Fruit fly (Drosophila melanogaster) Kc167 (cell line): ENCODE results near the gene CG31347.

Source experiments
- Myc ChIP-seq: fragments of >200 bp; optimal IDR thresholded peaks from 2 replicates; lab custom pipeline; 2017; ENCODE audit warnings: missing external identifiers
- Sin3A ChIP-seq: fragments of >200 bp; optimal IDR thresholded peaks from 2 replicates; lab custom pipeline; 2018; ENCODE audit warnings: missing external identifiers
- h ChIP-seq: fragments of >200 bp; optimal IDR thresholded peaks from 3 replicates; lab custom pipeline; 2018; ENCODE audit warnings: missing external identifiers
- insv ChIP-seq: fragments of >200 bp; optimal IDR thresholded peaks from 3 replicates; lab custom pipeline; 2018; ENCODE audit warnings: missing external identifiers
- psq ChIP-seq: fragments of >200 bp; optimal IDR thresholded peaks from 2 replicates; lab custom pipeline; 2017; ENCODE audit warnings: missing external identifiers
- ttk ChIP-seq: sonication (Bioruptor generic); optimal IDR thresholded peaks from 2 replicates; lab custom pipeline; 2017; ENCODE audit warnings: missing external identifiers

CG31347 gene

dm6 chr3R:12656946-12657566, 35.3 kb downstream of the CG31347 start:
- TF ChIP-seq Sin3A (no peak), ttk (lab: Kevin White, UChicago) (no peak), psq (lab: Kevin White, UChicago) (no peak), h (lab: Kevin White, UChicago) (no peak)

DNA sequence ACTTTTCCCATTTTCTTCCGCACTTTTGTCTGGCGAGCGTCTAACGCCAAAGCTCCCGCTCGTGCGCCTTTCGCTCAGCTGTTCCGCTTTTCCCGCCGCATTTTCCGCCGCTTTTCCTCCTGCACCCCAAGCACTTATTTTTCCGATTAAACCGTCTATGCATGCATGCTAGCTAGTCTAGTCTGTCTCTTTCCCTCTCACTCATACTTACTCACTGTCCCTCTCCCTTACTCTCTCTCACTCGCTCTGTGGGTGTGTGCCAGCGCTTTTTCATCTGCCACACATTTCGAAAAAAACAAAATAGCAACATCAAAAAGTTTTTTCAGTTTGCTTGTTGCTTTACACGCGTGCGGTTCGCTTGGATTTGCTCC, 38.2 kb downstream of the CG31347 start, which contains the start of gene CG6225:
Gene CG6225, plus strand, starts transcription at position 325 of the 371 bp plus-strand sequence.
- TF ChIP-seq psq (lab: Kevin White, UChicago) (no peak), Sin3A (no peak), h (lab: Kevin White, UChicago) (no peak), ttk (lab: Kevin White, UChicago) (no peak), insv (no peak), Myc (lab: Kevin White, UChicago) (no peak)

- no peak for TF ChIP-seq Myc (lab: Kevin White, UChicago)
- TF ChIP-seq h (lab: Kevin White, UChicago): no peak
- TF ChIP-seq Sin3A: no peak
- TF ChIP-seq psq (lab: Kevin White, UChicago): no peak
- TF ChIP-seq insv: no peak
- TF ChIP-seq ttk (lab: Kevin White, UChicago): no peak
Measured at dm6 chr3R:12653511-12654252, 38.7 kb downstream of the CG31347 start.

dm6 chr3R:12652736-12653135, 39.7 kb downstream of the CG31347 start:
- TF ChIP-seq Sin3A (no peak), ttk (lab: Kevin White, UChicago) (no peak), h (lab: Kevin White, UChicago) (no peak), insv (no peak), psq (lab: Kevin White, UChicago) (no peak), Myc (lab: Kevin White, UChicago) (no peak)

DNA sequence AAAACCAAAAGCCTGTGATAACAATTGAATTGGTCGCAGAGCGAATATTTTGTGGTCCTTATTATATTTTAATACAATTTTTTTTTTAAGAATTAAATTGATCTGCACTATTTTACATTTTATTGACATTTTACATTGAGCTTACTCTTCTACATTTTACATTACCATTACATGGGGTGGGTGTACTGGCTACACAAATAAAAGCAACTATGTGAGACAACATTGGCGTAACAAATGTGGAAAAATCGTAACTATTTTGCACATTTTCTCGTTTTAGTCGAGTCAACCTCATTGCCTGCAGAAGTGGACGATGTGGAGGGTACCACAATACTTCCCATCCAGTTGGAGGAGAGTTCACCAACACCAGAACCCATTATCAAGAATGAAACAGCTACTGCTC, 41.9 kb downstream of the CG31347 start:
- TF ChIP-seq h (lab: Kevin White, UChicago) (no peak), psq (lab: Kevin White, UChicago) (no peak), ttk (lab: Kevin White, UChicago) (no peak), Myc (lab: Kevin White, UChicago) (no peak), Sin3A (no peak), insv (no peak)

- TF ChIP-seq ttk (lab: Kevin White, UChicago) (no peak), h (lab: Kevin White, UChicago) (no peak), psq (lab: Kevin White, UChicago) (no peak)
Measured at dm6 chr3R:12649099-12650029, 43.0 kb downstream of the CG31347 start.

DNA sequence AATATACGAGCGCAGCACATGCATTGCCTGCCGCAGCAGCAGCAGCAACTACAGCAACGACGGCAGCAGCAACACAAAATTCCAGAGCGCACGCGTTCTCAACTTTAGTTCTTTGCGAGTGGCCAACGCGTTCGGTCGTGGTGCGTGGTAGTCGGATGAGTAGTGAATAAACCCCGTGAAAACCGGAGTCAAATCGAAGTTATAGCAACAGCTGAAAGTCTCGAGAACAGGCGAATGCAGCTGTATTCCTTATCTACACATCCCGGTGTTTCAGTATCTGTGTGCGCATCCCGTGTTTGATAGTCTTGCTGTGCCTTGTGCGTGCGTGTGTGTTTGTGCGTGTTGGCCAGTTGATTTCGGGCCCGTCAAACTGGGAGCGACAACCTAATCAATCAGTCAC, 44.4 kb downstream of the CG31347 start, which contains the start of gene Dtg:
Gene Dtg, plus strand, starts transcription at position 105 of the 400 bp plus-strand sequence.
- TF ChIP-seq ttk (lab: Kevin White, UChicago): no peak
- no peak for TF ChIP-seq insv
- TF ChIP-seq Myc (lab: Kevin White, UChicago): no peak
- TF ChIP-seq psq (lab: Kevin White, UChicago): no peak
- no peak for TF ChIP-seq Sin3A

- no peak for TF ChIP-seq Sin3A
- TF ChIP-seq h (lab: Kevin White, UChicago): no peak
- no peak for TF ChIP-seq psq (lab: Kevin White, UChicago)
- no peak for TF ChIP-seq insv
- TF ChIP-seq Myc (lab: Kevin White, UChicago): no peak
- TF ChIP-seq ttk (lab: Kevin White, UChicago): no peak
Measured at dm6 chr3R:12647348-12647747, 45.0 kb downstream of the CG31347 start.

DNA sequence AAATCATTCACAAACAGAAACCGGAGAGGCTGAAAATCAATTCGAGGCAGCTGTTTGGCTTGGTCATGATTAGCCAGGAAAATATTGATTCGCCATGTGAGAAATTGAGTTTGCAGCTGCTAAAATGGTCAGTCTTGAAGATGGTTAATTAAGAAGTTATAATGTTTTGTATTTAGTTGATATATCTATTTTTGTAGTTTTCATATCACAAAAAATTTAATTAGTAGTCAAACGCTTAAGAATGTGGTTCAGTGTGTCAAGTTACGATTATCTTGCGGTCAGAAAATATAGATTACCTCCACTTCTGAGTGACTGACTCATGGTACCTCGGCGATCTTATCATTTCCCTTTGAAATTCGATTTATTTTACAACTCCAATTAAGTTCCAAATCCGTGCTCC, 45.5 kb downstream of the CG31347 start:
- TF ChIP-seq Myc (lab: Kevin White, UChicago) (no peak), h (lab: Kevin White, UChicago) (no peak), insv (no peak), Sin3A (no peak), ttk (lab: Kevin White, UChicago) (no peak), psq (lab: Kevin White, UChicago) (no peak)

DNA sequence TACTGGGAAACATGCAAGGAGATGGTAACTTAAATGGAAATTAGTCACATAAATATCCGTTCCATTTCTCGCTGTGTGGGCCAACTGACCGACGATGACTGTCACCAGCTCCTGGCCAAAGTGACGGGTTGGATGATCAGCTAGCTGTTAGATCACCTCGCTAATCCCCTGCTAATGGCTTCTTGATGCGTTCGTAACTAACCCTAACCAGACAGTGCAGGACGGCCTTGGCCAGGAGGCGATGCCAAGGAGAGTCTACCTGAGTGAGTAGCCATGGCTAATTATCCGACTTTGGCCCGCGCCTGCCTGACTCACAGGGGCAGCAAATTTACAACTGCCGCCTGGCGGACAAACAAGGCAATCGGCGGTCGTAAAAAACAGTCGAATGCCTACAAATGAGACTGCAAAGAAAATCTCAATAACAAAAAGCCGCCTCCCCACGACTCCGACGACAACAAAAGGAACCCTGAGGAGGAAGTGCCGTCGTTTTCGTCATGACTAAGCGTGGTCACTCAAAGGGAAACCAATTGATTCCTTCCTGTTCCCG, 46.6 kb downstream of the CG31347 start:
- TF ChIP-seq Myc (lab: Kevin White, UChicago) (no peak), psq (lab: Kevin White, UChicago) (no peak), ttk (lab: Kevin White, UChicago) (no peak), Sin3A (no peak), insv (no peak), h (lab: Kevin White, UChicago) (no peak)

DNA sequence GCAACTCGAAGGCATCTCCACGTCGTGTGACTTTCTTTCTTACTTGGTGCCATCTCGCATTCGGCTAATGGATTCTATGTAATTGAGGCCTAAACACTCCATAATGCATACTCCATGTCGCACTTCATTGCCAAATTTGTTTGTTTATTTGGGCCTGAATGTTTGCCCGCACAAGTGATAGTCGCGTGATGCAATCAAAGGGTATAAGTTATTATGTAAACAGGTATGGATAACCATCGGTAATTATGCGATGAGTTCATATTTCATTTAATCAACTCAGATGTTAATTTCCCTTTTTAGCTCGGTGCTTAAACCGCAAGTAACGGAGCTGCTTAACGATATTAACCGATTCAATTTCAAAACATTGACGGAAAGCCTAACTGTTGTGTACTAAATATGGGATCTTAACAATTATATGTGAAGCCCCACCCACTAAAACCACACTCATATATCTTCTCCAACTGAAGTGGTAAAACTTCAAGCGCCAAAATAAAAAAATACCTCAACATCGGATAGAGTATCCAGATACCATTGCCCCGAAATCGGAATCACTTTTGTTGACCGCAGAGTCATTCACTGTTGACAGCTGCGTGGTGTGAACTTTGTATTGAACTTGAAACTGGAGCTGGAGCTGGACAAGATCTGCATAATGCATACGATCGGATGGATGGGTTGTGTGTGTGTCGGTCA, 47.6 kb downstream of the CG31347 start:
- TF ChIP-seq Myc (lab: Kevin White, UChicago) (no peak), psq (lab: Kevin White, UChicago) (no peak), Sin3A (no peak), insv (no peak), ttk (lab: Kevin White, UChicago) (no peak), h (lab: Kevin White, UChicago) (no peak)
